Worm (Caenorhabditis elegans) whole organism, young adult: ENCODE data around the gene F59E12.6.

Source experiments
- B0336.3 ChIP-seq: fragments of 200-800 bp; sonication (Bioruptor generic); IDR thresholded peaks from 2 replicates; pipeline ENCODE4 v1.3.6; 2022; ENCODE audit warnings: missing genetic modification characterization, missing compliant biosample characterization
- C17E4.6 ChIP-seq: fragments of 200-800 bp; sonication (Bioruptor generic); IDR thresholded peaks from 2 replicates; pipeline ENCODE4 v1.3.6; 2022; ENCODE audit warnings: missing genetic modification reagents, missing genetic modification characterization, missing compliant biosample characterization
- F23B12.7 ChIP-seq: sonication (generic microtip); optimal IDR thresholded peaks from 2 replicates; lab custom pipeline; 2017; ENCODE audit warnings: missing genetic modification characterization, mild to moderate bottlenecking, missing compliant biosample characterization, antibody characterized with exemption, moderate library complexity; ENCODE audit not compliant: insufficient read depth
- F49E8.2 ChIP-seq: sonication (generic microtip); optimal IDR thresholded peaks from 3 replicates; lab custom pipeline; 2017; ENCODE audit warnings: missing genetic modification characterization, mild to moderate bottlenecking, missing compliant biosample characterization, antibody characterized with exemption, moderate library complexity; ENCODE audit not compliant: insufficient read depth
- F52B5.7 ChIP-seq: sonication (generic microtip); optimal IDR thresholded peaks from 2 replicates; lab custom pipeline; 2016; ENCODE audit warnings: mild to moderate bottlenecking, missing genetic modification characterization, missing compliant biosample characterization
- Y95B8A.8 ChIP-seq: fragments of 200-800 bp; sonication (Bioruptor generic); IDR thresholded peaks from 2 replicates; pipeline ENCODE4 v1.3.6; 2022; ENCODE audit warnings: missing genetic modification reagents, missing genetic modification characterization, missing compliant biosample characterization
- ZK185.1 ChIP-seq: sonication (generic microtip); optimal IDR thresholded peaks from 2 replicates; lab custom pipeline; 2016; ENCODE audit warnings: mild to moderate bottlenecking, missing genetic modification characterization, missing compliant biosample characterization; ENCODE audit not compliant: poor library complexity, severe bottlenecking
- akir-1 ChIP-seq: fragments of 200-800 bp; sonication (Bioruptor generic); optimal IDR thresholded peaks from 2 replicates; lab custom pipeline; 2018; ENCODE audit warnings: mild to moderate bottlenecking, missing genetic modification characterization, moderate library complexity, missing compliant biosample characterization
- ama-1 ChIP-seq, 3 experiments: fragments of 150-350 bp in 1 of 3; sonication (generic microtip) in 2 of 3; optimal IDR thresholded peaks; 2 replicates each; lab custom pipeline; 2014 to 2018; ENCODE audit warnings: missing biosample characterization in 2 of 3, missing genetic modification characterization in 2 of 3, missing genetic modification reagents in 2 of 3
- aptf-3 ChIP-seq: fragments of 200-800 bp; sonication (Bioruptor generic); IDR thresholded peaks from 2 replicates; pipeline ENCODE4 v1.3.6; 2022; ENCODE audit warnings: missing genetic modification characterization, missing compliant biosample characterization
- atf-7 ChIP-seq: sonication (generic microtip); optimal IDR thresholded peaks from 2 replicates; lab custom pipeline; 2017; ENCODE audit warnings: mild to moderate bottlenecking, missing genetic modification characterization, missing compliant biosample characterization
- attf-6 ChIP-seq: fragments of 200-800 bp; sonication (Bioruptor generic); IDR thresholded peaks from 2 replicates; pipeline ENCODE4 v1.3.6; 2022; ENCODE audit warnings: missing genetic modification reagents, missing genetic modification characterization, missing compliant biosample characterization
- ceh-100 ChIP-seq: fragments of 200-800 bp; sonication (Bioruptor generic); IDR thresholded peaks from 2 replicates; pipeline ENCODE4 v1.3.6; 2022; ENCODE audit warnings: missing genetic modification reagents, missing genetic modification characterization, missing compliant biosample characterization
- ceh-27 ChIP-seq: fragments of 200-800 bp; sonication (Bioruptor generic); optimal IDR thresholded peaks from 2 replicates; lab custom pipeline; 2018; ENCODE audit warnings: mild to moderate bottlenecking, missing genetic modification characterization, moderate library complexity, missing compliant biosample characterization
- ceh-91 ChIP-seq: fragments of 200-800 bp; sonication (Bioruptor generic); IDR thresholded peaks from 2 replicates; pipeline ENCODE4 v1.3.6; 2022; ENCODE audit warnings: missing genetic modification reagents, missing genetic modification characterization, missing compliant biosample characterization
- dox-1 ChIP-seq: fragments of 200-800 bp; sonication (Bioruptor generic); IDR thresholded peaks from 2 replicates; pipeline ENCODE4 v1.3.6; 2022; ENCODE audit warnings: missing genetic modification reagents, missing genetic modification characterization, missing compliant biosample characterization
- efl-1 ChIP-seq: fragments of 150-350 bp; optimal IDR thresholded peaks from 2 replicates; lab custom pipeline; 2014; ENCODE audit warnings: missing biosample characterization, missing genetic modification reagents, missing genetic modification characterization
- egl-44 ChIP-seq: fragments of 200-800 bp; sonication (Bioruptor generic); IDR thresholded peaks from 2 replicates; pipeline ENCODE4 v1.3.6; 2022; ENCODE audit warnings: missing genetic modification reagents, missing genetic modification characterization, missing compliant biosample characterization
- ekl-4 ChIP-seq: fragments of 200-800 bp; sonication (Bioruptor generic); IDR thresholded peaks from 2 replicates; pipeline ENCODE4 v1.3.6; 2022; ENCODE audit warnings: missing genetic modification reagents, missing genetic modification characterization, missing compliant biosample characterization
- fkh-3 ChIP-seq: sonication (generic microtip); optimal IDR thresholded peaks from 2 replicates; lab custom pipeline; 2016; ENCODE audit warnings: mild to moderate bottlenecking, missing genetic modification characterization, missing compliant biosample characterization
- hmg-20 ChIP-seq: fragments of 200-800 bp; sonication (Bioruptor generic); IDR thresholded peaks from 2 replicates; pipeline ENCODE4 v1.3.6; 2022; ENCODE audit warnings: missing genetic modification reagents, missing genetic modification characterization, missing compliant biosample characterization
- hrde-1 ChIP-seq: sonication (generic microtip); optimal IDR thresholded peaks from 2 replicates; lab custom pipeline; 2016; ENCODE audit warnings: missing genetic modification characterization, mild to moderate bottlenecking, missing compliant biosample characterization, moderate library complexity, missing genotype, missing genetic modification reagents, borderline replicate concordance
- let-607 ChIP-seq, 2 experiments: fragments of 200-800 bp in 1 of 2; sonication (Bioruptor generic) in 1 of 2; sonication (generic microtip) in 1 of 2; optimal IDR thresholded peaks; 2 replicates each; lab custom pipeline; 2016 to 2018; ENCODE audit warnings: mild to moderate bottlenecking in 2 of 2, missing compliant biosample characterization in 2 of 2, missing genetic modification characterization in 2 of 2, moderate library complexity in 2 of 2, missing genotype in 1 of 2
- lin-54 ChIP-seq: fragments of 200-800 bp; sonication (Bioruptor generic); optimal IDR thresholded peaks from 2 replicates; lab custom pipeline; 2018; ENCODE audit warnings: mild to moderate bottlenecking, missing genetic modification characterization, missing compliant biosample characterization
- lsl-1 ChIP-seq: fragments of 200-800 bp; sonication (Bioruptor generic); optimal IDR thresholded peaks from 2 replicates; lab custom pipeline; 2018; ENCODE audit warnings: mild to moderate bottlenecking, missing genetic modification characterization, moderate library complexity, missing compliant biosample characterization
- madf-10 ChIP-seq: sonication (generic microtip); optimal IDR thresholded peaks from 2 replicates; lab custom pipeline; 2016; ENCODE audit warnings: mild to moderate bottlenecking, missing genetic modification characterization, missing compliant biosample characterization
- madf-3 ChIP-seq: fragments of 200-800 bp; sonication (Bioruptor generic); IDR thresholded peaks from 2 replicates; pipeline ENCODE4 v1.3.6; 2022; ENCODE audit warnings: missing genetic modification reagents, missing genetic modification characterization, missing compliant biosample characterization
- madf-6 ChIP-seq: fragments of 200-800 bp; sonication (Bioruptor generic); IDR thresholded peaks from 2 replicates; pipeline ENCODE4 v1.3.6; 2022; ENCODE audit warnings: missing genetic modification reagents, missing genetic modification characterization, missing compliant biosample characterization
- mcd-1 ChIP-seq: fragments of 200-800 bp; sonication (Bioruptor generic); IDR thresholded peaks from 2 replicates; pipeline ENCODE4 v1.3.6; 2022; ENCODE audit warnings: missing genetic modification reagents, missing genetic modification characterization, missing compliant biosample characterization
- nfyb-1 ChIP-seq: fragments of 200-800 bp; sonication (Bioruptor generic); IDR thresholded peaks from 2 replicates; pipeline ENCODE4 v1.3.6; 2022; ENCODE audit warnings: missing genetic modification reagents, missing genetic modification characterization, missing compliant biosample characterization
- nhr-179 ChIP-seq: sonication (generic microtip); optimal IDR thresholded peaks from 2 replicates; lab custom pipeline; 2016; ENCODE audit warnings: mild to moderate bottlenecking, missing genetic modification characterization, missing compliant biosample characterization
- nhr-80 ChIP-seq: sonication (generic microtip); optimal IDR thresholded peaks from 2 replicates; lab custom pipeline; 2016; ENCODE audit warnings: missing genetic modification characterization, missing compliant biosample characterization
- nhr-90 ChIP-seq: sonication (generic microtip); optimal IDR thresholded peaks from 2 replicates; lab custom pipeline; 2016; ENCODE audit warnings: missing genotype, mild to moderate bottlenecking, missing genetic modification characterization, missing compliant biosample characterization
- rec-8 ChIP-seq, 2 experiments: sonication (generic microtip); optimal IDR thresholded peaks; 2 replicates each; lab custom pipeline; 2016; ENCODE audit warnings: mild to moderate bottlenecking in 2 of 2, missing genetic modification characterization in 2 of 2, missing genetic modification reagents in 2 of 2, missing genotype in 2 of 2, missing biosample characterization in 1 of 2, missing compliant biosample characterization in 1 of 2, moderate library complexity in 1 of 2
- snpc-3.4 ChIP-seq: sonication (generic microtip); optimal IDR thresholded peaks from 2 replicates; lab custom pipeline; 2017; ENCODE audit warnings: missing genetic modification characterization, mild to moderate bottlenecking, missing compliant biosample characterization, antibody characterized with exemption, moderate library complexity, missing genotype, missing genetic modification reagents
- somi-1 ChIP-seq: fragments of 200-800 bp; sonication (Bioruptor generic); optimal IDR thresholded peaks from 2 replicates; lab custom pipeline; 2018; ENCODE audit warnings: mild to moderate bottlenecking, missing genetic modification characterization, missing compliant biosample characterization
- zim-3 ChIP-seq: sonication (generic microtip); optimal IDR thresholded peaks from 2 replicates; lab custom pipeline; 2017; ENCODE audit warnings: mild to moderate bottlenecking, missing genetic modification characterization, moderate library complexity, missing compliant biosample characterization
- ztf-26 ChIP-seq: sonication (generic microtip); optimal IDR thresholded peaks from 2 replicates; lab custom pipeline; 2017; ENCODE audit warnings: missing genetic modification characterization, missing compliant biosample characterization

Gene F59E12.6

DNA sequence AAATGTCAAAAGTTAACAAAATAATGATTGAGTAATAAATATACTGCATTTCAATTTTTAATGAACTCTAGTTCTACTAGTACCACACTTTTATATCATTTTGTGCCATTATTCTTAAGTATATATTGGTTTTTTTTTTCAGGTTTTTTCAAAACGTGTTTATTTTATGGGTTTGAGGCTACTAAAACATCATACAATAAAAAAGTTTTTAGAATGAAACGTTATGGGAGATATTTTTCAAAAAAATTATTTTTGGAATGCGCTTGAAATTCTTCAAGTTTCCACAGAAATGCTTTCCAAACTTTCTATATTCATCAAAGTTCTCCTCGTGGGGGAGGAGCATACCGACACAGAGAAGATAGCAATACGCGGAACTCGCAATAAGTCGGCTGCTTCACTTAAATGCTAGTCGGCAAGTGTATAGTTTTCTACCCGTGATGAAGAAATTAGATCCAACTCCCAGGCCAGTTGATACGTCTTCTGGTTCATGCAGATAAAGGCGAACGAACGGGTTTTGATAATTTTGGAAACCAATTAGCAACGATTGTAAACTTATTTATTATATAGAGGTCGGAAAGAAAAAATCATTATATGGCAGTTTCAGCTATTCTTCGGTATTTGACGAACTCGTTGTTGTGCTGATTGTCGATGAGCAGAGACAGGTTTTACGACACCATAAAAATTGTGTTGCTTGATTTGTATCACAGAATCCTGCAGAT, 31.3 kb downstream of the F59E12.6 start, which contains the start of gene C17G10.10 (continued):
- TF ChIP-seq nhr-90 (tag; lab: Kevin White, UChicago) (no peak), let-607 (tag; optimal IDR thresholded peaks at IDR 0.05; lab: Kevin White, UChicago) (peak; percentile 19 to 37), dox-1 (peak; percentile 79), rec-8 (tag; optimal IDR thresholded peaks at IDR 0.05; lab: Kevin White, UChicago) (no peak), lsl-1 (GFP tag; lab: Kevin White, UChicago) (peak; percentile 72), hrde-1 (tag; lab: Kevin White, UChicago) (peak; percentile 68), madf-10 (tag; lab: Kevin White, UChicago) (peak; percentile 28), F52B5.7 (tag; lab: Kevin White, UChicago) (no peak), nhr-179 (tag; lab: Kevin White, UChicago) (no peak), madf-3 (GFP tag; lab: Robert Waterston, UW) (0 out of 2 replicates have a peak, but pooled peaks have one; percentile 13), ekl-4 (GFP tag; lab: Robert Waterston, UW) (peak; percentile 73; the same call in 1 of the 2 replicates), lin-54 (GFP tag; lab: Kevin White, UChicago) (peak; percentile 49), ceh-100 (GFP tag; lab: Robert Waterston, UW) (peak; percentile 75), efl-1 (GFP tag; lab: Kevin White, UChicago) (peak; percentile 21), hmg-20 (GFP tag; lab: Robert Waterston, UW) (0 out of 2 replicates have a peak, but pooled peaks have one; percentile 11), zim-3 (tag; lab: Kevin White, UChicago) (peak; percentile 8), attf-6 (peak; percentile 89), F49E8.2 (tag; lab: Kevin White, UChicago) (peak; percentile 88), somi-1 (GFP tag; lab: Kevin White, UChicago) (no peak), ceh-27 (peak; percentile 4), B0336.3 (GFP tag; lab: Robert Waterston, UW) (peak; percentile 78), Y95B8A.8 (0 out of 2 replicates have a peak, but pooled peaks have one; percentile 61), fkh-3 (tag; lab: Kevin White, UChicago) (peak; percentile 58), ztf-26 (peak; percentile 21), aptf-3 (GFP tag; lab: Robert Waterston, UW) (no peak), C17E4.6 (GFP tag; lab: Robert Waterston, UW) (no peak), mcd-1 (GFP tag; lab: Robert Waterston, UW) (peak; percentile 64), ama-1 (optimal IDR thresholded peaks at IDR 0.05; lab: Kevin White, UChicago) (peak; percentile 83), ama-1 (GFP tag; optimal IDR thresholded peaks at IDR 0.05; lab: Kevin White, UChicago) (no peak), atf-7 (tag; lab: Kevin White, UChicago) (peak; percentile 40), akir-1 (GFP tag; lab: Kevin White, UChicago) (no peak), ceh-91 (GFP tag; lab: Robert Waterston, UW) (peak; percentile 12; the same call in 1 of the 2 replicates), nhr-80 (tag; lab: Kevin White, UChicago) (peak; percentile 59), egl-44 (GFP tag; lab: Robert Waterston, UW) (0 out of 2 replicates have a peak, but pooled peaks have one; percentile 13), F23B12.7 (peak; percentile 77), snpc-3.4 (tag; lab: Kevin White, UChicago) (peak; percentile 97), nfyb-1 (GFP tag; lab: Robert Waterston, UW) (peak; percentile 89), ZK185.1 (tag; lab: Kevin White, UChicago) (peak; percentile 76), madf-6 (GFP tag; lab: Robert Waterston, UW) (peak; percentile 81)
